Fruit fly (Drosophila melanogaster) whole organism, pupa: ENCODE data around the gene Arp2.
A peak's percentile ranks its signal among the peaks of the same experiment; 100 is the strongest.

ENCODE experiments used
- CG13204 ChIP-seq: fragments of 200-800 bp; sonication (Bioruptor generic); optimal IDR thresholded peaks from 2 replicates; lab custom pipeline; 2018; ENCODE audit warnings: missing biosample characterization, mild to moderate bottlenecking, missing genetic modification characterization, moderate library complexity
- CG14655 ChIP-seq: fragments of 200-800 bp; sonication (Bioruptor generic); optimal IDR thresholded peaks from 3 replicates; lab custom pipeline; 2017; ENCODE audit warnings: mild to moderate bottlenecking, missing biosample characterization, missing genetic modification reagents, missing genetic modification characterization
- CG17806 ChIP-seq: fragments of 200-800 bp; sonication (Bioruptor generic); optimal IDR thresholded peaks from 2 replicates; lab custom pipeline; 2018; ENCODE audit warnings: missing biosample characterization, mild to moderate bottlenecking, missing genetic modification characterization, moderate library complexity
- CG9948 ChIP-seq: fragments of 200-800 bp; sonication (Bioruptor generic); optimal IDR thresholded peaks from 2 replicates; lab custom pipeline; 2018; ENCODE audit warnings: missing biosample characterization, mild to moderate bottlenecking, missing genetic modification characterization, moderate library complexity
- EcR ChIP-seq: fragments of 200-800 bp; sonication (Bioruptor generic); optimal IDR thresholded peaks from 3 replicates; lab custom pipeline; 2019; ENCODE audit warnings: missing biosample characterization, missing genetic modification characterization, mild to moderate bottlenecking, moderate library complexity, missing genetic modification reagents
- gl ChIP-seq: fragments of 200-800 bp; sonication (Bioruptor generic); optimal IDR thresholded peaks from 2 replicates; lab custom pipeline; 2018; ENCODE audit warnings: missing biosample characterization, mild to moderate bottlenecking, missing genetic modification characterization
- rn ChIP-seq: fragments of 200-800 bp; sonication (Bioruptor generic); IDR thresholded peaks from 2 replicates; pipeline ENCODE4 v1.3.6; 2022; ENCODE audit warnings: missing biosample characterization, missing genetic modification characterization

dm6 chrX:16586178-16586890 lies 32.6 kb upstream of the Arp2 start:
- TF ChIP-seq CG14655 (GFP tag; lab: Kevin White, UChicago) (no peak), rn (GFP tag; lab: Robert Waterston, UW) (no peak), CG9948 (tag; lab: Kevin White, UChicago) (no peak), CG13204 (no peak), gl (tag; lab: Kevin White, UChicago) (peak; percentile 17), CG17806 (tag; lab: Kevin White, UChicago) (no peak), EcR (GFP tag; lab: Kevin White, UChicago) (peak; percentile 50)
